Fruit fly (Drosophila melanogaster) whole organism, embryonic: ENCODE data around the gene CG31637.

Experiments
- B-H2 ChIP-seq: fragments of 200-800 bp; sonication (Bioruptor generic); optimal IDR thresholded peaks from 2 replicates; lab custom pipeline; 2018; ENCODE audit warnings: missing biosample characterization, mild to moderate bottlenecking, missing genetic modification characterization
- CG10321 ChIP-seq: fragments of 200-800 bp; sonication (Bioruptor generic); IDR thresholded peaks from 2 replicates; pipeline ENCODE4 v1.3.6; 2022; ENCODE audit warnings: missing biosample characterization, missing genetic modification characterization
- CG11247 ChIP-seq: fragments of 200-800 bp; sonication (Bioruptor generic); IDR thresholded peaks from 2 replicates; pipeline ENCODE4 v1.3.6; 2022; ENCODE audit warnings: missing biosample characterization, missing genetic modification characterization
- CG12104 ChIP-seq: fragments of 200-800 bp; sonication (Bioruptor generic); optimal IDR thresholded peaks from 3 replicates; lab custom pipeline; 2016; ENCODE audit warnings: missing biosample characterization, missing genetic modification characterization
- CG12744 ChIP-seq: fragments of 200-800 bp; sonication (Bioruptor generic); optimal IDR thresholded peaks from 2 replicates; lab custom pipeline; 2016; ENCODE audit warnings: missing biosample characterization, missing genetic modification characterization
- CG16813 ChIP-seq: fragments of 200-800 bp; sonication (Bioruptor generic); IDR thresholded peaks from 3 replicates; pipeline ENCODE4 v1.3.6; 2022; ENCODE audit warnings: missing biosample characterization, missing genetic modification characterization; ENCODE audit not compliant: partially characterized antibody
- CG17186 ChIP-seq: fragments of 200-800 bp; sonication (Bioruptor generic); optimal IDR thresholded peaks from 3 replicates; lab custom pipeline; 2017; ENCODE audit warnings: missing biosample characterization, missing genetic modification reagents, missing genetic modification characterization
- CG17829 ChIP-seq: fragments of 200-800 bp; optimal IDR thresholded peaks from 2 replicates; lab custom pipeline; 2019; ENCODE audit warnings: missing biosample characterization, mild to moderate bottlenecking, missing genetic modification characterization, moderate library complexity
- CG18619 ChIP-seq: fragments of 200-800 bp; sonication (Bioruptor generic); optimal IDR thresholded peaks from 3 replicates; lab custom pipeline; 2017; ENCODE audit warnings: missing biosample characterization, mild to moderate bottlenecking, missing genetic modification characterization
- CG32772 ChIP-seq: fragments of 200-800 bp; sonication (Bioruptor generic); IDR thresholded peaks from 2 replicates; pipeline ENCODE4 v1.3.6; 2022; ENCODE audit warnings: missing biosample characterization, missing genetic modification characterization
- CG42726 ChIP-seq: fragments of 200-800 bp; sonication (Bioruptor generic); IDR thresholded peaks from 2 replicates; pipeline ENCODE4 v1.3.6; 2022; ENCODE audit warnings: missing biosample characterization, missing genetic modification characterization; ENCODE audit not compliant: partially characterized antibody
- CG4328 ChIP-seq: fragments of 200-800 bp; sonication (Bioruptor generic); optimal IDR thresholded peaks from 3 replicates; lab custom pipeline; 2017; ENCODE audit warnings: missing biosample characterization, missing genetic modification reagents, missing genetic modification characterization
- CG4404 ChIP-seq: fragments of 200-800 bp; sonication (Bioruptor generic); IDR thresholded peaks from 2 replicates; pipeline ENCODE4 v1.3.6; 2022; ENCODE audit warnings: missing biosample characterization, missing genetic modification characterization
- CG6765 ChIP-seq: fragments of 200-800 bp; sonication (Bioruptor generic); optimal IDR thresholded peaks from 3 replicates; lab custom pipeline; 2017; ENCODE audit warnings: missing biosample characterization, mild to moderate bottlenecking, missing genetic modification characterization
- CG8089 ChIP-seq: fragments of 200-800 bp; sonication (Bioruptor generic); optimal IDR thresholded peaks from 3 replicates; lab custom pipeline; 2016; ENCODE audit warnings: missing biosample characterization, missing genetic modification characterization
- CG8359 ChIP-seq: fragments of 200-800 bp; sonication (Bioruptor generic); optimal IDR thresholded peaks from 2 replicates; lab custom pipeline; 2017; ENCODE audit warnings: missing biosample characterization, mild to moderate bottlenecking, missing genetic modification characterization, borderline replicate concordance
- Doc3 ChIP-seq: fragments of 200-800 bp; sonication (Bioruptor generic); IDR thresholded peaks from 3 replicates; pipeline ENCODE4 v1.3.6; 2022; ENCODE audit warnings: missing biosample characterization, missing genetic modification characterization; ENCODE audit not compliant: partially characterized antibody
- Drgx ChIP-seq: fragments of 200-800 bp; sonication (Bioruptor generic); IDR thresholded peaks from 2 replicates; pipeline ENCODE4 v1.3.6; 2022; ENCODE audit warnings: missing biosample characterization, missing genetic modification characterization
- E2f1 ChIP-seq: fragments of 200-800 bp; sonication (Bioruptor generic); IDR thresholded peaks from 2 replicates; pipeline ENCODE4 v1.3.6; 2022; ENCODE audit warnings: missing biosample characterization, missing genetic modification characterization
- GATAe ChIP-seq: fragments of 200-800 bp; sonication (Bioruptor generic); conservative IDR thresholded peaks from 2 replicates; pipeline ENCODE4 v1.3.6; 2022; ENCODE audit warnings: missing biosample characterization, missing genetic modification characterization
- HLH4C ChIP-seq: fragments of 200-800 bp; sonication (Bioruptor generic); IDR thresholded peaks from 3 replicates; pipeline ENCODE4 v1.3.6; 2022; ENCODE audit warnings: missing biosample characterization, missing genetic modification characterization; ENCODE audit not compliant: partially characterized antibody
- Hmx ChIP-seq: fragments of 200-800 bp; sonication (Bioruptor generic); optimal IDR thresholded peaks from 2 replicates; lab custom pipeline; 2016; ENCODE audit warnings: missing biosample characterization, missing genetic modification characterization
- Jarid2 ChIP-seq: fragments of 200-800 bp; sonication (Bioruptor generic); optimal IDR thresholded peaks from 3 replicates; lab custom pipeline; 2017; ENCODE audit warnings: mild to moderate bottlenecking, missing biosample characterization, missing genetic modification reagents, missing genetic modification characterization
- Kr ChIP-seq: fragments of 200-800 bp; sonication (Bioruptor generic); optimal IDR thresholded peaks from 2 replicates; lab custom pipeline; 2017; ENCODE audit warnings: missing biosample characterization, mild to moderate bottlenecking, missing genetic modification characterization
- MESR4 ChIP-seq: fragments of 200-800 bp; sonication (Bioruptor generic); optimal IDR thresholded peaks from 2 replicates; lab custom pipeline; 2018; ENCODE audit warnings: missing biosample characterization, mild to moderate bottlenecking, missing genetic modification characterization, moderate library complexity
- NFAT ChIP-seq: fragments of 200-800 bp; sonication (Bioruptor generic); IDR thresholded peaks from 2 replicates; pipeline ENCODE4 v1.3.6; 2022; ENCODE audit warnings: missing biosample characterization, missing genetic modification characterization
- NK7.1 ChIP-seq: fragments of 200-800 bp; sonication (Bioruptor generic); optimal IDR thresholded peaks from 3 replicates; lab custom pipeline; 2016; ENCODE audit warnings: missing biosample characterization, missing genetic modification characterization
- Xbp1 ChIP-seq: fragments of 200-800 bp; sonication (Bioruptor generic); optimal IDR thresholded peaks from 3 replicates; lab custom pipeline; 2016; ENCODE audit warnings: missing biosample characterization, mild to moderate bottlenecking, missing genetic modification characterization
- ash1 ChIP-seq: fragments of 200-800 bp; sonication (Bioruptor generic); optimal IDR thresholded peaks from 2 replicates; lab custom pipeline; 2018; ENCODE audit warnings: missing biosample characterization, mild to moderate bottlenecking, missing genetic modification characterization
- bbx ChIP-seq: fragments of 200-800 bp; sonication (Bioruptor generic); IDR thresholded peaks from 2 replicates; pipeline ENCODE4 v1.3.6; 2022; ENCODE audit warnings: missing biosample characterization, missing genetic modification characterization; ENCODE audit not compliant: partially characterized antibody
- bigmax ChIP-seq: fragments of 200-800 bp; sonication (Bioruptor generic); optimal IDR thresholded peaks from 2 replicates; lab custom pipeline; 2018; ENCODE audit warnings: missing biosample characterization, mild to moderate bottlenecking, missing genetic modification characterization
- caup ChIP-seq: fragments of 200-800 bp; sonication (Bioruptor generic); optimal IDR thresholded peaks from 3 replicates; lab custom pipeline; 2017; ENCODE audit warnings: missing biosample characterization, mild to moderate bottlenecking, missing genetic modification characterization, moderate library complexity; ENCODE audit not compliant: severe bottlenecking
- cg ChIP-seq: fragments of 200-800 bp; sonication (Bioruptor generic); optimal IDR thresholded peaks from 3 replicates; lab custom pipeline; 2019; ENCODE audit warnings: missing biosample characterization, mild to moderate bottlenecking, missing genetic modification characterization, moderate library complexity
- chinmo ChIP-seq: fragments of 200-800 bp; sonication (Bioruptor generic); IDR thresholded peaks from 4 replicates; pipeline ENCODE4 v1.3.6; 2022; ENCODE audit warnings: missing biosample characterization, missing genetic modification characterization; ENCODE audit not compliant: partially characterized antibody
- her ChIP-seq: fragments of 200-800 bp; sonication (Bioruptor generic); optimal IDR thresholded peaks from 2 replicates; lab custom pipeline; 2016; ENCODE audit warnings: missing biosample characterization, missing genetic modification characterization
- ken ChIP-seq: fragments of 200-800 bp; sonication (Bioruptor generic); IDR thresholded peaks from 3 replicates; pipeline ENCODE4 v1.3.6; 2022; ENCODE audit warnings: missing biosample characterization, missing genetic modification characterization
- lab ChIP-seq: fragments of 200-800 bp; sonication (Bioruptor generic); optimal IDR thresholded peaks from 3 replicates; lab custom pipeline; 2017; ENCODE audit warnings: missing biosample characterization, missing genetic modification characterization, mild to moderate bottlenecking, moderate library complexity, missing genetic modification reagents
- lbe ChIP-seq: fragments of 200-800 bp; sonication (Bioruptor generic); optimal IDR thresholded peaks from 2 replicates; lab custom pipeline; 2016; ENCODE audit warnings: missing biosample characterization, mild to moderate bottlenecking, missing genetic modification characterization
- nau ChIP-seq: fragments of 200-800 bp; sonication (Bioruptor generic); optimal IDR thresholded peaks from 3 replicates; lab custom pipeline; 2017; ENCODE audit warnings: missing biosample characterization, mild to moderate bottlenecking, missing genetic modification characterization, missing genetic modification reagents
- p53 ChIP-seq: fragments of 200-800 bp; sonication (Bioruptor generic); optimal IDR thresholded peaks from 2 replicates; lab custom pipeline; 2016; ENCODE audit warnings: missing biosample characterization, missing genetic modification characterization
- pan ChIP-seq, 4 experiments: fragments of >200 bp in 3 of 4; fragments of 200-800 bp in 1 of 4; sonication (Bioruptor generic) in 1 of 4; optimal IDR thresholded peaks in 3 of 4; IDR thresholded peaks in 1 of 4; 2 replicates each; pipeline versions ENCODE4 v1.3.6 to Lab custom; 2017 to 2022; ENCODE audit warnings: missing biosample characterization in 2 of 4, missing genetic modification characterization in 2 of 4, mixed read lengths in 1 of 4
- ro ChIP-seq: fragments of 200-800 bp; sonication (Bioruptor generic); IDR thresholded peaks from 2 replicates; pipeline ENCODE4 v1.3.6; 2022; ENCODE audit warnings: missing biosample characterization, missing genetic modification characterization
- row ChIP-seq: fragments of 200-800 bp; sonication (Bioruptor generic); IDR thresholded peaks from 3 replicates; pipeline ENCODE4 v1.3.6; 2022; ENCODE audit warnings: missing biosample characterization, missing genetic modification characterization
- sd ChIP-seq: fragments of 200-800 bp; sonication (Bioruptor generic); optimal IDR thresholded peaks from 3 replicates; lab custom pipeline; 2018; ENCODE audit warnings: missing biosample characterization, mild to moderate bottlenecking, missing genetic modification characterization, moderate library complexity
- sna ChIP-seq: fragments of 200-800 bp; sonication (Bioruptor generic); IDR thresholded peaks from 2 replicates; pipeline ENCODE4 v1.3.6; 2022; ENCODE audit warnings: missing biosample characterization, missing genetic modification characterization; ENCODE audit not compliant: partially characterized antibody
- sr ChIP-seq: fragments of 200-800 bp; sonication (Bioruptor generic); IDR thresholded peaks from 3 replicates; pipeline ENCODE4 v1.3.6; 2022; ENCODE audit warnings: missing biosample characterization, missing genetic modification characterization
- tio ChIP-seq: fragments of 200-800 bp; sonication (Bioruptor generic); optimal IDR thresholded peaks from 2 replicates; lab custom pipeline; 2017; ENCODE audit warnings: missing biosample characterization, missing genetic modification characterization, inconsistent platforms
- vnd ChIP-seq: fragments of 200-800 bp; sonication (Bioruptor generic); IDR thresholded peaks from 3 replicates; pipeline ENCODE4 v1.3.6; 2022; ENCODE audit warnings: missing biosample characterization, missing genetic modification characterization; ENCODE audit not compliant: partially characterized antibody

Gene CG31637

dm6 chr2L:6464780-6465179 is 33.7 kb upstream of the CG31637 start:
- TF ChIP-seq Drgx (GFP tag; lab: Robert Waterston, UW) (no peak), CG4328 (GFP tag; lab: Kevin White, UChicago) (no peak), CG17829 (tag; lab: Kevin White, UChicago) (no peak), bbx (GFP tag; lab: Robert Waterston, UW) (no peak), chinmo (GFP tag; lab: Robert Waterston, UW) (0 out of 4 replicates have a peak, but pooled peaks have one; percentile 59), lbe (GFP tag; lab: Kevin White, UChicago) (peak; percentile 32), CG32772 (GFP tag; lab: Robert Waterston, UW) (no peak), pan (optimal IDR thresholded peaks at IDR 0.05; lab: Kevin White, UChicago) (no peak), pan (GFP tag; optimal IDR thresholded peaks at IDR 0.05 in 1 of 2, IDR thresholded peaks at IDR 0.05 in 1 of 2) (no peak), p53 (GFP tag; lab: Kevin White, UChicago) (peak; percentile 76), CG12104 (no peak), CG8359 (GFP tag; lab: Kevin White, UChicago) (no peak), nau (GFP tag; lab: Kevin White, UChicago) (no peak), CG17186 (GFP tag; lab: Kevin White, UChicago) (no peak), CG42726 (GFP tag; lab: Robert Waterston, UW) (no peak), sr (GFP tag; lab: Robert Waterston, UW) (no peak)

- TF ChIP-seq Hmx (GFP tag; lab: Kevin White, UChicago) (no peak), CG12744 (GFP tag; lab: Kevin White, UChicago) (no peak), GATAe (GFP tag; lab: Robert Waterston, UW) (no peak), Jarid2 (GFP tag; lab: Kevin White, UChicago) (peak; percentile 82), tio (GFP tag; lab: Kevin White, UChicago) (no peak), lab (peak; percentile 78), cg (no peak), ash1 (no peak), CG6765 (GFP tag; lab: Kevin White, UChicago) (peak; percentile 49), bigmax (GFP tag; lab: Kevin White, UChicago) (no peak), HLH4C (GFP tag; lab: Robert Waterston, UW) (no peak), sd (tag; lab: Kevin White, UChicago) (peak; percentile 34), CG8089 (GFP tag; lab: Kevin White, UChicago) (no peak), Kr (GFP tag; lab: Kevin White, UChicago) (no peak), B-H2 (GFP tag; lab: Kevin White, UChicago) (peak; percentile 26), Xbp1 (GFP tag; lab: Kevin White, UChicago) (no peak), vnd (GFP tag; lab: Robert Waterston, UW) (no peak), CG16813 (GFP tag; lab: Robert Waterston, UW) (no peak), CG10321 (GFP tag; lab: Robert Waterston, UW) (no peak), NFAT (peak; percentile 54; the same call in 1 of the 2 replicates), sna (GFP tag; lab: Robert Waterston, UW) (no peak), CG4404 (GFP tag; lab: Robert Waterston, UW) (no peak), ro (GFP tag; lab: Robert Waterston, UW) (no peak), caup (peak; percentile 76), E2f1 (GFP tag; lab: Robert Waterston, UW) (no peak), bbx (GFP tag; lab: Robert Waterston, UW) (peak; percentile 36; the same call in 1 of the 2 replicates), NK7.1 (GFP tag; lab: Kevin White, UChicago) (no peak), Doc3 (GFP tag; lab: Robert Waterston, UW) (no peak), CG4328 (GFP tag; lab: Kevin White, UChicago) (no peak), row (GFP tag; lab: Robert Waterston, UW) (no peak; the same call in 2 of the 3 replicates), ken (GFP tag; lab: Robert Waterston, UW) (no peak), CG18619 (GFP tag; lab: Kevin White, UChicago) (peak; percentile 14), CG11247 (peak; percentile 8; the same call in 1 of the 2 replicates), MESR4 (GFP tag; lab: Kevin White, UChicago) (peak; percentile 3), her (GFP tag; lab: Kevin White, UChicago) (peak; percentile 37)
Observed at dm6 chr2L:6465497-6465896, 33.0 kb upstream of the CG31637 start, which contains the start of gene Rchy1. TSS of gene Rchy1 (minus strand) at chr2L:6465669.
